Worm (Caenorhabditis elegans) whole organism, mixed stage, embryonic: ENCODE results near the gene Y39E4A.1.

Experiments used
- bed-3 ChIP-seq: fragments of 200-800 bp; sonication (Bioruptor generic); optimal IDR thresholded peaks from 3 replicates; lab custom pipeline; 2018; ENCODE audit warnings: mild to moderate bottlenecking, missing genetic modification characterization, moderate library complexity, missing compliant biosample characterization
- blmp-1 ChIP-seq: fragments of 150-350 bp; optimal IDR thresholded peaks from 2 replicates; lab custom pipeline; 2014; ENCODE audit warnings: missing biosample characterization, missing genetic modification characterization
- ceh-39 ChIP-seq: fragments of 150-350 bp; optimal IDR thresholded peaks from 2 replicates; lab custom pipeline; 2014; ENCODE audit warnings: missing biosample characterization, missing genetic modification characterization
- ceh-43 ChIP-seq: fragments of 200-800 bp; sonication (Bioruptor generic); optimal IDR thresholded peaks from 2 replicates; lab custom pipeline; 2018; ENCODE audit warnings: mild to moderate bottlenecking, missing genetic modification characterization, moderate library complexity, missing compliant biosample characterization
- ceh-83 ChIP-seq: fragments of 200-800 bp; sonication (Bioruptor generic); optimal IDR thresholded peaks from 2 replicates; lab custom pipeline; 2018; ENCODE audit warnings: mild to moderate bottlenecking, missing genetic modification characterization, missing compliant biosample characterization
- cnd-1 ChIP-seq: fragments of 200-800 bp; sonication (Bioruptor generic); optimal IDR thresholded peaks from 2 replicates; lab custom pipeline; 2018; ENCODE audit warnings: mild to moderate bottlenecking, missing genetic modification characterization, missing compliant biosample characterization
- drap-1 ChIP-seq: fragments of 200-800 bp; sonication (Bioruptor generic); optimal IDR thresholded peaks from 3 replicates; lab custom pipeline; 2018; ENCODE audit warnings: mild to moderate bottlenecking, missing genetic modification characterization, missing compliant biosample characterization
- elt-1 ChIP-seq: sonication (generic microtip); optimal IDR thresholded peaks from 2 replicates; lab custom pipeline; 2017; ENCODE audit warnings: missing genetic modification characterization, mild to moderate bottlenecking, missing compliant biosample characterization, antibody characterized with exemption, moderate library complexity, borderline replicate concordance; ENCODE audit not compliant: insufficient read depth
- elt-3 ChIP-seq: fragments of 150-350 bp; optimal IDR thresholded peaks from 2 replicates; lab custom pipeline; 2014; ENCODE audit warnings: missing biosample characterization, missing genetic modification characterization
- flh-1 ChIP-seq: fragments of 200-800 bp; sonication (Bioruptor generic); optimal IDR thresholded peaks from 2 replicates; lab custom pipeline; 2018; ENCODE audit warnings: mild to moderate bottlenecking, missing genetic modification characterization, moderate library complexity, missing compliant biosample characterization
- ham-2 ChIP-seq: fragments of 200-800 bp; sonication (Bioruptor generic); optimal IDR thresholded peaks from 2 replicates; lab custom pipeline; 2018; ENCODE audit warnings: mild to moderate bottlenecking, missing genetic modification characterization, missing compliant biosample characterization
- hlh-1 ChIP-seq: fragments of 150-350 bp; optimal IDR thresholded peaks from 2 replicates; lab custom pipeline; 2014; ENCODE audit warnings: missing biosample characterization, missing genetic modification reagents, missing genetic modification characterization
- lin-13 ChIP-seq: fragments of 150-350 bp; optimal IDR thresholded peaks from 2 replicates; lab custom pipeline; 2014; ENCODE audit warnings: missing biosample characterization, missing genetic modification characterization
- lin-32 ChIP-seq: fragments of 200-800 bp; sonication (Bioruptor generic); optimal IDR thresholded peaks from 2 replicates; lab custom pipeline; 2018; ENCODE audit warnings: mild to moderate bottlenecking, missing genetic modification characterization, missing compliant biosample characterization
- lsy-2 ChIP-seq: fragments of 150-350 bp; optimal IDR thresholded peaks from 2 replicates; lab custom pipeline; 2014; ENCODE audit warnings: missing biosample characterization, missing genetic modification characterization
- mab-5 ChIP-seq: fragments of 150-350 bp; optimal IDR thresholded peaks from 2 replicates; lab custom pipeline; 2014; ENCODE audit warnings: missing biosample characterization, missing genetic modification characterization
- mep-1 ChIP-seq: fragments of 150-350 bp; optimal IDR thresholded peaks from 2 replicates; lab custom pipeline; 2017; ENCODE audit warnings: missing biosample characterization, missing genetic modification reagents, missing genetic modification characterization, inconsistent platforms
- mls-2 ChIP-seq: sonication (generic microtip); optimal IDR thresholded peaks from 2 replicates; lab custom pipeline; 2016; ENCODE audit warnings: mild to moderate bottlenecking, missing genetic modification characterization, moderate library complexity, missing compliant biosample characterization
- nhr-12 ChIP-seq: fragments of 150-350 bp; optimal IDR thresholded peaks from 2 replicates; lab custom pipeline; 2014; ENCODE audit warnings: missing biosample characterization, missing genetic modification characterization
- nhr-2 ChIP-seq: fragments of 150-350 bp; optimal IDR thresholded peaks from 2 replicates; lab custom pipeline; 2014; ENCODE audit warnings: missing biosample characterization, missing genetic modification characterization
- nhr-237 ChIP-seq: fragments of 150-350 bp; optimal IDR thresholded peaks from 2 replicates; lab custom pipeline; 2014; ENCODE audit warnings: missing biosample characterization, missing genetic modification characterization
- nhr-28 ChIP-seq: fragments of 150-350 bp; optimal IDR thresholded peaks from 2 replicates; lab custom pipeline; 2014; ENCODE audit warnings: missing biosample characterization, missing genetic modification characterization
- pha-4 ChIP-seq: fragments of 150-350 bp; optimal IDR thresholded peaks from 2 replicates; lab custom pipeline; 2018; ENCODE audit warnings: missing biosample characterization, missing genetic modification reagents, missing genetic modification characterization
- sem-2 ChIP-seq: fragments of 200-800 bp; sonication (Bioruptor generic); optimal IDR thresholded peaks from 2 replicates; lab custom pipeline; 2018; ENCODE audit warnings: mild to moderate bottlenecking, missing genetic modification characterization, missing compliant biosample characterization
- snpc-4 ChIP-seq: fragments of 150-350 bp; optimal IDR thresholded peaks from 2 replicates; lab custom pipeline; 2014; ENCODE audit warnings: missing biosample characterization, missing genetic modification characterization
- sptf-1 ChIP-seq: sonication (generic microtip); optimal IDR thresholded peaks from 2 replicates; lab custom pipeline; 2017; ENCODE audit warnings: mild to moderate bottlenecking, missing genetic modification characterization, moderate library complexity, missing compliant biosample characterization
- tbx-8 ChIP-seq: fragments of 200-800 bp; sonication (Bioruptor generic); optimal IDR thresholded peaks from 2 replicates; lab custom pipeline; 2018; ENCODE audit warnings: mild to moderate bottlenecking, missing genetic modification characterization, moderate library complexity, missing compliant biosample characterization
- unc-120 ChIP-seq: sonication (generic microtip); optimal IDR thresholded peaks from 2 replicates; lab custom pipeline; 2017; ENCODE audit warnings: missing genetic modification characterization, missing compliant biosample characterization; ENCODE audit not compliant: poor library complexity, severe bottlenecking
- unc-39 ChIP-seq: fragments of 150-350 bp; optimal IDR thresholded peaks from 2 replicates; lab custom pipeline; 2014; ENCODE audit warnings: missing biosample characterization, missing genetic modification characterization
- unc-62 ChIP-seq: fragments of 150-350 bp; optimal IDR thresholded peaks from 2 replicates; lab custom pipeline; 2014; ENCODE audit warnings: missing biosample characterization, missing genetic modification reagents, missing genetic modification characterization
- ztf-11 ChIP-seq: fragments of 150-350 bp; optimal IDR thresholded peaks from 2 replicates; lab custom pipeline; 2014; ENCODE audit warnings: missing biosample characterization, missing genetic modification characterization

The Y39E4A.1 gene

DNA sequence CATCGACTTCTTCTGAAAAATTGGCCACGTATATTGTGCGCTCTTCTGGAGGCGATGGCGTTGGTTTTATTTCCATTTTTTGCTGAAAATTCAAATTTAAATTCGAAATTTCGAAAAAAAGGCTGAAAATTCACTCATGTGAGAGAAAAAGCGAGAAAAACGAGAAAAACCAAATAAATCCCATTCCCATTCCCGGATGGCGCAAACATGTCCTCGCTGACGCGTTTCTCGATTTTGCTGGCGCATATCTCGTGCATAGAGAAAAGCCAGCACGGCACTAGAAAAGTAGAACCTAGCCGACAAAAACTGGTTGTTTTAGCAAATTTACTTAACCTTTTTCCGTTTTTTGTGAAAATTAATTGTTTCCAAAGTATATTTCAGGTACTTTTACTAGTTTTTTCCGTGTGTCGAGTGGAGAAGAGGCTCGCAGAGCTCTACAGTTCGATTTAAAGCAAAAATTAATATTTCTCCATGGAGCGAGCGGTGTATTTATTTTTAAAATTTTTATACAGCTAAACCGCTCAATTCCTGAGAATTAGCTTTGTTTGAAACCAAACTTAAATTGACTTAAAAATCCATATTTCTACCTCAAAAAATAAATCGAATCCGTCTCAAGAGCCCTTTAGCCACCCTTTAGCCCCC lies 19.3 kb upstream of the Y39E4A.1 start, which contains the start of gene rbm-7:
rbm-7 (minus strand) TSS at position 82 of the 642 bp plus-strand sequence.
- TF ChIP-seq unc-39 = no peak
- no peak for TF ChIP-seq drap-1 (GFP tag; lab: Kevin White, UChicago)
- TF ChIP-seq lin-32 (GFP tag; lab: Kevin White, UChicago) = no peak
- TF ChIP-seq nhr-12 = no peak
- no peak for TF ChIP-seq blmp-1
- TF ChIP-seq lsy-2 = peak; percentile 53
- TF ChIP-seq unc-62 = no peak
- no peak for TF ChIP-seq ceh-83 (GFP tag; lab: Kevin White, UChicago)
- no peak for TF ChIP-seq mab-5 (tag; lab: Kevin White, UChicago)
- TF ChIP-seq cnd-1 = no peak
- TF ChIP-seq nhr-237 = peak; percentile 19
- TF ChIP-seq unc-120 = peak; percentile 77
- TF ChIP-seq bed-3 (GFP tag; lab: Kevin White, UChicago) = no peak
- TF ChIP-seq nhr-2 (tag; lab: Kevin White, UChicago) = no peak
- TF ChIP-seq ham-2 (GFP tag; lab: Kevin White, UChicago) = no peak
- TF ChIP-seq elt-3 (tag; lab: Kevin White, UChicago) = no peak
- peak; percentile 42 for TF ChIP-seq pha-4 (tag; lab: Kevin White, UChicago)
- peak; percentile 15 for TF ChIP-seq sptf-1
- no peak for TF ChIP-seq sem-2 (GFP tag; lab: Kevin White, UChicago)
- no peak for TF ChIP-seq snpc-4 (tag; lab: Kevin White, UChicago)
- no peak for TF ChIP-seq ceh-39 (tag; lab: Kevin White, UChicago)
- no peak for TF ChIP-seq mls-2 (tag; lab: Kevin White, UChicago)
- TF ChIP-seq ztf-11 (tag; lab: Kevin White, UChicago) = no peak
- TF ChIP-seq mep-1 (tag; lab: Kevin White, UChicago) = peak; percentile 79
- no peak for TF ChIP-seq ceh-43 (GFP tag; lab: Kevin White, UChicago)
- TF ChIP-seq lin-13 (tag; lab: Kevin White, UChicago) = peak; percentile 79
- TF ChIP-seq tbx-8 = no peak
- TF ChIP-seq nhr-28 (tag; lab: Kevin White, UChicago) = no peak
- no peak for TF ChIP-seq flh-1 (GFP tag; lab: Kevin White, UChicago)

DNA sequence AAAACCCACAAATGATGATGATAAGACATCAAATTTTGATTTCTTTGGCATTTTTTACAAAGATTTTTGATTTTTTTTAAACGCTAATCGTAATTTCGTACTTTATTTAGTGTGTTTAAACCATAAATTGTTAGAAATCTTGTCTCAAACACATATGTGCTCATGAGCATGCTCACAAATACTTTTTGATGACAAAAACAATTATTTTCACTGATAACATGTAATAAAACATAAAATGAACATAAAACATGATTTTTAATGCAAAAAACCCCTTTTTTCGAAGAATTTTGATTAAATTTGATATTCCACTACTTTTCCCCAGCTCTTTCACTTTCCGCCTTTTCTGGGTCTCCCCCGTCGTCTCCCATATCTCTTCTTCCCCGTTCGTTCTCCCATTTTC lies 18.4 kb upstream of the Y39E4A.1 start:
- TF ChIP-seq drap-1 (GFP tag; lab: Kevin White, UChicago) = no peak
- no peak for TF ChIP-seq ceh-43 (GFP tag; lab: Kevin White, UChicago)
- TF ChIP-seq unc-39 = no peak
- TF ChIP-seq blmp-1 = no peak
- TF ChIP-seq nhr-12 = no peak
- no peak for TF ChIP-seq bed-3 (GFP tag; lab: Kevin White, UChicago)
- TF ChIP-seq unc-120 = no peak
- TF ChIP-seq snpc-4 (tag; lab: Kevin White, UChicago) = no peak

DNA sequence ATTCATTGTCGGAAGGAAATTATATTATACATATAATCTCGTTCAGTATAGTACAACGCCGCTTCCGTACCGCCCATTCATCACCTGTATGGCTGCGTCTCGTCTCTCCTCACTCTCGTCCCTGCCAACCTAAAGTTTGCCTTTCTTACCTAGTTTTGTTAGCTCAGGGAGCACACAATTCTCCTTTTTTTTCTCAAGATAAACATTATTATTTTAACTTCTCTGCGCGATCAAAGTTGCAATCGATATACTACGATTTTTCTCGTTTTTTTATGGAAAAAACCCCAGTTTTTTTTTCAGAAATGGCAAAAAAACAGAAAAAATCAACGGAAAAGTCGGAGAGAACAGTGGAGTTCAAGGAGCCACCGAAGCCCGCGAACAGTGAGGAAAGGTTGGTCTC lies 16.8 kb upstream of the Y39E4A.1 start, which contains the start of gene epg-3:
epg-3 (plus strand) TSS at position 301 of the 400 bp plus-strand sequence.
- TF ChIP-seq unc-120 (no peak), lsy-2 (no peak), blmp-1 (no peak), ham-2 (GFP tag; lab: Kevin White, UChicago) (no peak), drap-1 (GFP tag; lab: Kevin White, UChicago) (no peak), mls-2 (tag; lab: Kevin White, UChicago) (no peak), elt-1 (tag; lab: Kevin White, UChicago) (no peak), mep-1 (tag; lab: Kevin White, UChicago) (no peak), snpc-4 (tag; lab: Kevin White, UChicago) (no peak), nhr-2 (tag; lab: Kevin White, UChicago) (no peak), elt-3 (tag; lab: Kevin White, UChicago) (no peak), sem-2 (GFP tag; lab: Kevin White, UChicago) (no peak)

DNA sequence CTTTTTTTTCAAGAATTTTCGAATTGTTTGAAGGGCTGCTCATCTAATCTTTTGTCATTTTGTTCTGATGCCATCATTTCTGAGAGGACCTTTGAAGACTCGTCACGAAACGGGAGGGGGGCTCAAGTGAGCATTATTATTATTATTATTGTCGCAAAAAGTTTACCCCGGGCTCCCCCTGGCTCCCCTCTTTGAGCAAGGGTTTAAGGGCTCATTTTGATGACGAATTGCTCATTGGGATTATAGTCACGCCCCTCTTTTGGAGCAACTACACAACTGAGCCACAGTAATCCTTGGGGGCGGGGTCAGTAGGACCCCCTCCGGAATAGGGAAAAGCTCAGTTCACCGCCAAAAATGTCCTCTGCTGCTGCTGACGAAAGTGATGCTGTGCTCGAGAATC lies 8.9 kb upstream of the Y39E4A.1 start, which contains the start of gene unc-25:
unc-25 (plus strand) TSS at position 345 of the 400 bp plus-strand sequence.
- TF ChIP-seq elt-3 (tag; lab: Kevin White, UChicago) (no peak), hlh-1 (tag; lab: Kevin White, UChicago) (no peak), nhr-237 (no peak), lsy-2 (no peak), bed-3 (GFP tag; lab: Kevin White, UChicago) (no peak), mab-5 (tag; lab: Kevin White, UChicago) (no peak), unc-39 (no peak), blmp-1 (no peak), elt-1 (tag; lab: Kevin White, UChicago) (no peak), cnd-1 (no peak)
